Worm (Caenorhabditis elegans) whole organism, late embryonic: ENCODE data around the gene F56C9.6.

ENCODE experiments used
- K02D7.2 ChIP-seq: sonication (generic microtip); optimal IDR thresholded peaks from 2 replicates; lab custom pipeline; 2017; ENCODE audit warnings: mild to moderate bottlenecking, missing genetic modification characterization, missing compliant biosample characterization
- Y22D7AL.16 ChIP-seq: sonication (generic microtip); optimal IDR thresholded peaks from 2 replicates; lab custom pipeline; 2016; ENCODE audit warnings: missing genetic modification characterization, missing compliant biosample characterization
- fkh-10 ChIP-seq: fragments of 150-350 bp; optimal IDR thresholded peaks from 2 replicates; lab custom pipeline; 2014; ENCODE audit warnings: missing biosample characterization, missing genetic modification reagents, missing genetic modification characterization
- hlh-8 ChIP-seq: sonication (generic microtip); optimal IDR thresholded peaks from 2 replicates; lab custom pipeline; 2016; ENCODE audit warnings: missing genotype, missing genetic modification characterization, missing compliant biosample characterization
- madf-2 ChIP-seq: sonication (generic microtip); optimal IDR thresholded peaks from 2 replicates; lab custom pipeline; 2017; ENCODE audit warnings: missing genetic modification characterization, missing compliant biosample characterization
- nfya-1 ChIP-seq: sonication (generic microtip); optimal IDR thresholded peaks from 2 replicates; lab custom pipeline; 2017; ENCODE audit warnings: missing genetic modification characterization, mild to moderate bottlenecking, missing compliant biosample characterization, antibody characterized with exemption, moderate library complexity
- ref-2 ChIP-seq: sonication (generic microtip); optimal IDR thresholded peaks from 2 replicates; lab custom pipeline; 2016; ENCODE audit warnings: missing genetic modification characterization, missing compliant biosample characterization
- unc-55 ChIP-seq: sonication (generic microtip); optimal IDR thresholded peaks from 2 replicates; lab custom pipeline; 2017; ENCODE audit warnings: missing biosample characterization, missing genetic modification reagents, missing genetic modification characterization

DNA sequence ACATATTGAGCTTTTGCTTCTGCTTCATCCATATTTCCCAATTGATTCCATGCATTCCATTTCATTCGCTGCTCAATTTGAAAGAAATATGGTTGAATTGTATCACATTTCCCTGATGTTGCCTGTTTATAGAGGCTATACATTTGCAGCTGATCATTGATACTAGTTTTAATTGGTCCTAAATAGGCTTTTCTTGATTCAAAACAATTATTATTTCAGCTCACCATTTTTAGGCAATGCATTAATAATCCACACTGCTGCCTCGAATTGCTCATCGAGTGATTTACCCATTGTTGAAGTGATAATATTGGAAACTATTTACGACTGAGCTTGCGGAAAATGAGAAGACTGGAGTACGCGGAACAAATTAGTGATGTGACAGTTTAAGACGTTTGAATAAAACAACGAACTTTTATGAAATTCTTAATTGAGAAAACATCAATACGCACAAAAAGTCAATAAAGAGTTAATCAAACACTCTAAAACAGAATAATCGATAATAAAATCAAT is 1.9 kb downstream of the F56C9.6 start, which contains the start of gene acbp-4:
- no peak for TF ChIP-seq madf-2 (tag; lab: Kevin White, UChicago)
- no peak for TF ChIP-seq unc-55
- TF ChIP-seq nfya-1 (tag; lab: Kevin White, UChicago): no peak
- no peak for TF ChIP-seq fkh-10 (GFP tag; lab: Kevin White, UChicago)
- no peak for TF ChIP-seq Y22D7AL.16 (tag; lab: Kevin White, UChicago)
- TF ChIP-seq ref-2: no peak
- TF ChIP-seq hlh-8 (tag; lab: Kevin White, UChicago): no peak
- TF ChIP-seq K02D7.2 (tag; lab: Kevin White, UChicago): no peak
